Worm (Caenorhabditis elegans) whole organism, midembryonic: ENCODE measurements around the gene fbxb-52.

Source experiments
- T22C8.4 ChIP-seq: fragments of 200-800 bp; sonication (Bioruptor generic); IDR thresholded peaks from 2 replicates; pipeline ENCODE4 v1.3.6; 2022; ENCODE audit warnings: missing genetic modification characterization, missing compliant biosample characterization
- cog-1 ChIP-seq: sonication (generic microtip); optimal IDR thresholded peaks from 2 replicates; lab custom pipeline; 2016; ENCODE audit warnings: missing genetic modification characterization, missing compliant biosample characterization
- flt-1 ChIP-seq: fragments of 200-800 bp; sonication (Bioruptor generic); IDR thresholded peaks from 2 replicates; pipeline ENCODE4 v1.3.6; 2022; ENCODE audit warnings: missing genetic modification characterization, missing compliant biosample characterization
- klf-2 ChIP-seq: fragments of 200-800 bp; sonication (Bioruptor generic); conservative IDR thresholded peaks from 2 replicates; pipeline ENCODE4 v1.3.6; 2022; ENCODE audit warnings: missing genetic modification reagents, missing genetic modification characterization, missing compliant biosample characterization
- med-1 ChIP-seq: sonication (generic microtip); optimal IDR thresholded peaks from 2 replicates; lab custom pipeline; 2017; ENCODE audit warnings: missing genetic modification characterization, mild to moderate bottlenecking, missing compliant biosample characterization, antibody characterized with exemption, missing genetic modification reagents; ENCODE audit not compliant: insufficient read depth
- ref-1 ChIP-seq: fragments of 200-800 bp; sonication (Bioruptor generic); conservative IDR thresholded peaks from 2 replicates; pipeline ENCODE4 v1.3.6; 2022; ENCODE audit warnings: missing genetic modification reagents, missing genetic modification characterization, missing compliant biosample characterization
- tab-1 ChIP-seq: fragments of 200-800 bp; sonication (Bioruptor generic); IDR thresholded peaks from 2 replicates; pipeline ENCODE4 v1.3.6; 2022; ENCODE audit warnings: missing genetic modification characterization, missing compliant biosample characterization
- ztf-23 ChIP-seq: fragments of 200-800 bp; sonication (Bioruptor generic); IDR thresholded peaks from 2 replicates; pipeline ENCODE4 v1.3.6; 2022; ENCODE audit warnings: missing genetic modification reagents, missing genetic modification characterization, missing compliant biosample characterization
- ztf-29 ChIP-seq: fragments of 200-800 bp; sonication (Bioruptor generic); IDR thresholded peaks from 2 replicates; pipeline ENCODE4 v1.3.6; 2022; ENCODE audit warnings: missing genetic modification reagents, missing genetic modification characterization, missing compliant biosample characterization

The fbxb-52 gene

DNA sequence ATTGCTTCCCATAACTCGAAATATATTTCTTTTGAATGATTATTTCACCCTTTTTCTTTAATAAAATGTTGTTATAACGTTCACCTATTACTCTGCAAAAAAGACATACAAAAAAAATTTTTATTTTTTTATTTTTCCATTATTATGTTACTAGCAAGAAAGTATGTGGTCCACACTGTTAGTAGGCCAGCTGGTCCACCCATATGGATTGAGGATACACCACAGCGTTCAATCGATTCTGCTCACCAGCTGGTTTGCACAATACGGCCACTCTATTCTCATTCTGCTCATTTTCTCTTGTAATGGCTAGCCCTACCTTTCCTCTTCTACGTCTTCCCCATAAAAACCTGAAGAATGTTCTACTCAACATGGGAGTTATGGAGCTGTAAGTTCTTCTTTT lies 11.8 kb downstream of the fbxb-52 start, which contains the start of gene fbxb-44:
fbxb-44 (plus strand) TSS at position 301 of the 400 bp plus-strand sequence.
- TF ChIP-seq ztf-29 (GFP tag; lab: Robert Waterston, UW) = no peak
- TF ChIP-seq flt-1 (GFP tag; lab: Robert Waterston, UW) = no peak
- TF ChIP-seq ref-1 (GFP tag; lab: Robert Waterston, UW) = no peak
- no peak for TF ChIP-seq cog-1
- TF ChIP-seq tab-1 (GFP tag; lab: Robert Waterston, UW) = no peak
- TF ChIP-seq ztf-23 (GFP tag; lab: Robert Waterston, UW) = no peak
- TF ChIP-seq klf-2 (GFP tag; lab: Robert Waterston, UW) = no peak
- TF ChIP-seq T22C8.4 (GFP tag; lab: Robert Waterston, UW) = no peak
- TF ChIP-seq med-1 (GFP tag; lab: Kevin White, UChicago) = no peak

DNA sequence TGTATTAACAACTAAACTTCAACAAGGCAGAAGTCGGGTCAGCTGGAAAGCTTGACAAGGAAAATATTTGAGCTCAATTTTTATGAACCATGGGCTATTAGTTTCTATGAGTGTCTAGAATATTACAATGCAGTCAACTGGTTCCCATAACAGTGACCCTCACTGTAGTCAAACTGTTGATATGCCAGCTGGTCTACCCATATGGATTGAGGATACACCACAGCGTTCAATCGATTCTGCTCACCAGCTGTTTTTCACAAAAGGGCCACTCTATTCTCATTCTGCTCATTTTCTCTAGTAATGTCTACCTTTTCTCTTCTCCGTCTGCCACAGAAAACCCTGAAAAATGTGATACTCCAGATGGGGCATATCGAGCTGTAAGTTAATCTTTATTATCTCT lies 13.1 kb downstream of the fbxb-52 start, which contains the start of gene fbxb-42:
fbxb-42 (plus strand) TSS at position 301 of the 400 bp plus-strand sequence.
- TF ChIP-seq ztf-23 (GFP tag; lab: Robert Waterston, UW) = no peak
- TF ChIP-seq ztf-29 (GFP tag; lab: Robert Waterston, UW) = no peak
- no peak for TF ChIP-seq cog-1
- no peak for TF ChIP-seq med-1 (GFP tag; lab: Kevin White, UChicago)
- no peak for TF ChIP-seq ref-1 (GFP tag; lab: Robert Waterston, UW)
- no peak for TF ChIP-seq T22C8.4 (GFP tag; lab: Robert Waterston, UW)
- TF ChIP-seq tab-1 (GFP tag; lab: Robert Waterston, UW) = no peak
- TF ChIP-seq klf-2 (GFP tag; lab: Robert Waterston, UW) = no peak
- no peak for TF ChIP-seq flt-1 (GFP tag; lab: Robert Waterston, UW)

DNA sequence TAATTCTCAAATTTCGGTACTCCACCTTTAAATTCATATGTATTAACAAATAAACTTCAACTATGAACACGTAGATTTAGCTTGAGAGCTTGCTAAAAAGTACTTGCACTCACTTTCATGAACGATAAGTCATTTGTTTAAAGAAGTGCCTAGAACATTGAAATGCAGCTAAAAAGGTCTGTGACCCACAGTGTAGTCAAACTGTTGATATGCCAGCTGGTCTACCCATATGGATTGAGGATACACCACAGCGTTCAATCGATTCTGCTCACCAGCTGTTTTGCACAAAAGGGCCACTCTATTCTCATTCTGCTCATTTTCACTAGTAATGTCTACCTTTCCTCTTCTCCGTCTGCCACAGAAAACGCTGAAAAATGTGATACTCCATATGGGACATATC lies 14.5 kb downstream of the fbxb-52 start, which contains the start of gene fbxb-43:
fbxb-43 (plus strand) TSS at position 301 of the 400 bp plus-strand sequence.
- no peak for TF ChIP-seq ref-1 (GFP tag; lab: Robert Waterston, UW)
- TF ChIP-seq ztf-29 (GFP tag; lab: Robert Waterston, UW) = no peak
- TF ChIP-seq klf-2 (GFP tag; lab: Robert Waterston, UW) = no peak
- no peak for TF ChIP-seq ztf-23 (GFP tag; lab: Robert Waterston, UW)
- TF ChIP-seq tab-1 (GFP tag; lab: Robert Waterston, UW) = no peak
- no peak for TF ChIP-seq cog-1

DNA sequence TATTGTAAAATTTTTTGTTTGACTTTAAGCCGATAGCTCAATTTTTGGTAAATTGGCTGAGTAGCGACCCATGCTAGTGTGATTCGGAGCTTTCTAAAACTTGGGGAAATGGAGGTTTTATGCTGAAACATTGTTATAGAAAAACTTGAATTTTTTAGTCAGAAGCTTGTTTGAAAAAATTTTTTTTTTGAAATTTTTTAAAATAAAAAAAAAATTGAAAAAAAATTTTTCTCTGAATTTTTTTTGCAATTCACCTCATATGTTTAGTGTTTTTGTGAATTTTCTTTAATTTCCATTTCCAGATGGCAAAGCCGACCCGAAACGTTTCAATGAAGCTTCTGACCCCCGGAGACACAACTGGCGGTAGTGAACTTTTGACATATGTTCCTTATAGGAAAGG lies 21.3 kb downstream of the fbxb-52 start, which contains the start of gene Y51H7BR.4:
Y51H7BR.4 (plus strand) TSS at position 301 of the 400 bp plus-strand sequence.
- TF ChIP-seq T22C8.4 (GFP tag; lab: Robert Waterston, UW) = no peak
- TF ChIP-seq ref-1 (GFP tag; lab: Robert Waterston, UW) = no peak
- TF ChIP-seq klf-2 (GFP tag; lab: Robert Waterston, UW) = no peak
- no peak for TF ChIP-seq ztf-23 (GFP tag; lab: Robert Waterston, UW)
- no peak for TF ChIP-seq ztf-29 (GFP tag; lab: Robert Waterston, UW)

DNA sequence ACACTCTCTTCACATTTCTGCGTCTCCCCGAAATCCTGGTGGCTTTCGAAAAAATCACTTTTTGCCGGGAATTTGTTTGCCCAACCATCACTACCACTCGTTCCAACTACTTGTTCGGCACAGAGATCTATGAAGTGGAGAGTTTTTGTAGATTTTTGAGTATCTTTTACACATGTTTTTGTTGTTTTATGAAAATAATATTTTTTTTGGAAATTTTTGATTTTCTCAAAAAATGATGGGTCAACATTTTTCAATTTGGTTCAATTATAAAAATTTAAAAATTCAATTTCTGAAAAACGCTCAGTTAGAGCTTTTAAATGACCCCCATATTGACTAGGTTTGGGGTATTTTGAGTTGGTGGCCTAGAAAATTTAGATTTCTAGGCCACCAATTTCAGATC lies 24.9 kb downstream of the fbxb-52 start, which contains the start of gene Y51H7BR.7:
Y51H7BR.7 (minus strand) TSS at position 101 of the 400 bp plus-strand sequence.
- TF ChIP-seq med-1 (GFP tag; lab: Kevin White, UChicago) = no peak
- no peak for TF ChIP-seq cog-1
- TF ChIP-seq T22C8.4 (GFP tag; lab: Robert Waterston, UW) = no peak
- no peak for TF ChIP-seq ztf-29 (GFP tag; lab: Robert Waterston, UW)
- no peak for TF ChIP-seq tab-1 (GFP tag; lab: Robert Waterston, UW)
- no peak for TF ChIP-seq ztf-23 (GFP tag; lab: Robert Waterston, UW)
- no peak for TF ChIP-seq ref-1 (GFP tag; lab: Robert Waterston, UW)
- no peak for TF ChIP-seq klf-2 (GFP tag; lab: Robert Waterston, UW)
- no peak for TF ChIP-seq flt-1 (GFP tag; lab: Robert Waterston, UW)

DNA sequence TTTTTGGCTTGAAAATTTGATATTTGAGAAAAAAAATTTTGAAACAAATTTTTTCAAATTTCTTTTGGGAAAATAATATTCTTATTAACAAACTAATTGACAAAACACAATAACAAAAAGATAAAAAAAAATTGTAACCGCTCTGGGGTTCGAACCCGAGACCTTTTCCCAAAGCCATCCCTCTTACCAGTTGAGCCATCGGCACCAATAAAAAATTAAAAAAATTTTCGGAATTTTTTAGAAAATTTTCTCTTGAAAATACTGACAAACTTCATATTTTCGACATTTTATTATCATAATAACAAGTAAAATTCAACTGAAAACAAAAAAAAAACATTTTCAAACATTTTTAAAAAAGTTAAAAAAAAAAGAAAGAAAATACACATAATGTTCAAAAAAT lies 28.4 kb downstream of the fbxb-52 start:
- TF ChIP-seq flt-1 (GFP tag; lab: Robert Waterston, UW) (no peak), cog-1 (no peak)

DNA sequence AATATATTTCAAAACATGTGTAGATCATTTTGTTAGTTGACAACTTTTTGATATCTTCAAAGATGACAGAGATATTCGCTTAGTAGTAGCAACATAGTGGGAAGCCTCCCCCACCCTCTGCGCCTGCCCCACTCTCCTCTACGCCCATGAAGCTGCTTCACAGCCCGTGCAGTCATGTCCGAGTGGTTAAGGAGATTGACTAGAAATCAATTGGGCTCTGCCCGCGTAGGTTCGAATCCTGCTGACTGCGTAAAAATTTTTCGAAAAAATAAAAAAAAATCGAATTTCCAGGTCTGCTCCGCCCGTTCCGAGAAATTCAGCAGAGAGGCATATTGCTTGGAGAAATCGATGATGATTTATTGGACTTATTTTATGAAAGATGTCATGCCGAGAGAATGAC lies 30.5 kb downstream of the fbxb-52 start:
- no peak for TF ChIP-seq klf-2 (GFP tag; lab: Robert Waterston, UW)
- TF ChIP-seq ztf-23 (GFP tag; lab: Robert Waterston, UW) = peak; percentile 12; the same call in 1 of the 2 replicates
- 0 out of 2 replicates have a peak, but pooled peaks have one; percentile 23 for TF ChIP-seq flt-1 (GFP tag; lab: Robert Waterston, UW)
- peak; percentile 69; the same call in 1 of the 2 replicates for TF ChIP-seq tab-1 (GFP tag; lab: Robert Waterston, UW)

DNA sequence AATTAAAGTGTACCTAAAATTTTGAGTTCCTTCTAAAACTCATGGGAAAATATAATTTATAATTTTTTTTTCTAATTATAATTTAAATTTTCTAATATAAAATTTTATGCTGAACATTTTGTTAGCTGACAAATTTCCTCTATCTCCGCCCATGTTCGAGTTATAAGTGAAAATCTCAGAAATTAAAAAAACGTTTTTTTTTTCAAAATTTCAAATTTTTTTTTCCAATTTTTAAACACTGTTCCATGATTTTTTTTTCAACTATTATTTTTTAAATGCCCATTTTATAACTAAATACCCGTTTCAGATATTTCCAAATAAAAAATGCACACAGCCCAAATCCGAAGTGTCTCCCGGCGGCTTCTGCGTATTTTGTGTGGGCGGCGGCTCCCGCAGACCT lies 31.5 kb downstream of the fbxb-52 start, which contains the start of gene Y51H7BR.8:
Y51H7BR.8 (plus strand) TSS at position 301 of the 400 bp plus-strand sequence.
- no peak for TF ChIP-seq ztf-29 (GFP tag; lab: Robert Waterston, UW)
- no peak for TF ChIP-seq med-1 (GFP tag; lab: Kevin White, UChicago)
- no peak for TF ChIP-seq ref-1 (GFP tag; lab: Robert Waterston, UW)
- no peak for TF ChIP-seq klf-2 (GFP tag; lab: Robert Waterston, UW)
- no peak for TF ChIP-seq ztf-23 (GFP tag; lab: Robert Waterston, UW)
- no peak for TF ChIP-seq T22C8.4 (GFP tag; lab: Robert Waterston, UW)
- TF ChIP-seq tab-1 (GFP tag; lab: Robert Waterston, UW) = no peak
- TF ChIP-seq cog-1 = no peak
- TF ChIP-seq flt-1 (GFP tag; lab: Robert Waterston, UW) = no peak

DNA sequence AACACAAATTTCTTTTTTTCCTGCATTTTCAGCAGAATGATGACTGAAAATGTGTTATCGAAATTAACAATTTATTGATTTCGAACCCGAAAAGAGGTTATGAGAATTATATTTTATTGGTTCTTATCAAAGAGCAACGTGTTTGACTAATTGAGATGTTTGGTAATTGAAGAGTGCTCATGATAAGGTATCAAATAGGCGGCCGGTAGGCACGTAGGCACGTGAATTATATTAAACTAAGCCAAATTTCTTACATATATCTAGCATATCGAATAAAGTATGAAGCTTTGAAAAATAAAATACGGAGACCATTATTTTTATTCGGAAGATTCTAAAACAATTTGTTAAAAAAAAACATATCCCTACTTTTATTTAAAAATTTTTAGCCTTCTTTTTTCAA lies 33.0 kb downstream of the fbxb-52 start, which contains the start of gene math-45:
math-45 (minus strand) TSS at position 101 of the 400 bp plus-strand sequence.
- TF ChIP-seq ref-1 (GFP tag; lab: Robert Waterston, UW) (no peak), med-1 (GFP tag; lab: Kevin White, UChicago) (no peak), klf-2 (GFP tag; lab: Robert Waterston, UW) (no peak), ztf-23 (GFP tag; lab: Robert Waterston, UW) (no peak), cog-1 (no peak), flt-1 (GFP tag; lab: Robert Waterston, UW) (no peak), ztf-29 (GFP tag; lab: Robert Waterston, UW) (no peak), tab-1 (GFP tag; lab: Robert Waterston, UW) (no peak), T22C8.4 (GFP tag; lab: Robert Waterston, UW) (no peak)
